Fruit fly (Drosophila melanogaster): Measurements from ENCODE around the gene LManI.
A peak's percentile ranks its signal among the peaks of the same experiment; 100 is the strongest.

LManI gene

DNA sequence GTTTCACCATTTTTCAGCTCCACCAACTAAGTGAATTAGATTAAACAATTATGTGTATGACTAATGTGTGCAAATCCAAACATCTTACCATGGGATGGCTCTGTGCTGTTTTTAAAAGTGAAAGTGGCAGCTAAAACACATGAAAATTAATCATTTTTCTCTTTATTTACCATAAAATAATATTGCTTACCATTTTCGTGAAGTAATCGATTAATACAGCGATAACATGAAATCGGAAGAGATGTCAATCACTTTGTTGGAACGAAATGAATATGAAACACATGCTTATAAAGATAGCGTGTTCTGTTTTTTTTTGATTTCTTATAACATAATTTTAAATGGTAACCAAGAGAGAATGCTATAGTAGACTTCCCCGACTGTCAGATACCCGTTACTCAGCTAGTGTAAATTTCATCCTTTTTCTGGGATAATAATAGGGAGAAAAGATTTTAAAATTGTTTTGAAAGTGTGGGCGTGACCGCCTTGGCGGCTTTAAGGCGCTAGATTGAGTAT lies 53.2 kb downstream of the LManI start (continued):
- TF ChIP-seq CG6791 (GFP tag; IDR thresholded peaks at IDR 0.05; ENCODE audit: partially characterized antibody), result peak; percentile 32; the same call in 1 of the 3 replicates
- TF ChIP-seq shn (GFP tag; optimal IDR thresholded peaks at IDR 0.05), result no peak
- TF ChIP-seq CG3065 (GFP tag; optimal IDR thresholded peaks at IDR 0.05), result peak; percentile 95
- peak; percentile 67 for TF ChIP-seq Dref (GFP tag; IDR thresholded peaks at IDR 0.05)
- no peak for TF ChIP-seq zfh1 (GFP tag; IDR thresholded peaks at IDR 0.05)
- no peak for TF ChIP-seq luna (GFP tag; optimal IDR thresholded peaks at IDR 0.05)
- TF ChIP-seq bbx (GFP tag; IDR thresholded peaks at IDR 0.05; ENCODE audit: partially characterized antibody), result 0 out of 2 replicates have a peak, but pooled peaks have one; percentile 9
- no peak for TF ChIP-seq slou (GFP tag; optimal IDR thresholded peaks at IDR 0.05)
- TF ChIP-seq MTF-1 (GFP tag; optimal IDR thresholded peaks at IDR 0.05; ENCODE audit: borderline replicate concordance), result no peak
- TF ChIP-seq cg (GFP tag; optimal IDR thresholded peaks at IDR 0.05), result no peak
- TF ChIP-seq sim (GFP tag; IDR thresholded peaks at IDR 0.05), result no peak
- peak; percentile 49 for TF ChIP-seq CG11723 (GFP tag; optimal IDR thresholded peaks at IDR 0.05)
- TF ChIP-seq Ets65A (GFP tag), result no peak
- peak; percentile 58; the same call in 1 of the 2 replicates for TF ChIP-seq sna (GFP tag; IDR thresholded peaks at IDR 0.05; ENCODE audit: partially characterized antibody)
- TF ChIP-seq cad (GFP tag; optimal IDR thresholded peaks at IDR 0.05), result no peak
- no peak for TF ChIP-seq CG2120 (GFP tag; optimal IDR thresholded peaks at IDR 0.05)
- peak; percentile 63 for TF ChIP-seq Scr (GFP tag; IDR thresholded peaks at IDR 0.05; ENCODE audit: partially characterized antibody)
- peak; percentile 79 for TF ChIP-seq CG8924 (tag; optimal IDR thresholded peaks at IDR 0.05)
- no peak for TF ChIP-seq Hr39 (optimal IDR thresholded peaks at IDR 0.05)
- no peak for TF ChIP-seq CG5953 (GFP tag; IDR thresholded peaks at IDR 0.05)
- no peak for TF ChIP-seq ewg (GFP tag; optimal IDR thresholded peaks at IDR 0.05)
- TF ChIP-seq CG3847 (GFP tag; IDR thresholded peaks at IDR 0.05), result no peak
- no peak for TF ChIP-seq CG15696 (tag; optimal IDR thresholded peaks at IDR 0.05)
- no peak for TF ChIP-seq Aef1 (GFP tag; IDR thresholded peaks at IDR 0.05)
- no peak for TF ChIP-seq CG12071 (GFP tag; optimal IDR thresholded peaks at IDR 0.05)

Measured in whole organism, embryonic.